Worm (Caenorhabditis elegans) whole organism, L4 larva: Measurements from ENCODE around the gene srw-39.
A peak's percentile ranks its signal among the peaks of the same experiment; 100 is the strongest.

ENCODE experiments used
- F26F4.8 ChIP-seq: fragments of 200-800 bp; sonication (Bioruptor generic); conservative IDR thresholded peaks from 2 replicates; pipeline ENCODE4 v1.3.6; 2022; ENCODE audit warnings: missing genetic modification characterization, missing compliant biosample characterization
- Y48G9A.11 ChIP-seq: fragments of 200-800 bp; sonication (Bioruptor generic); IDR thresholded peaks from 2 replicates; pipeline ENCODE4 v1.3.6; 2022; ENCODE audit warnings: missing genetic modification reagents, missing genetic modification characterization, missing compliant biosample characterization
- ZK546.5 ChIP-seq, 2 experiments: sonication (generic microtip); optimal IDR thresholded peaks; 2 replicates each; lab custom pipeline; 2017; ENCODE audit warnings: missing biosample characterization in 2 of 2, missing genetic modification characterization in 2 of 2
- aha-1 ChIP-seq: fragments of 150-350 bp; peaks from one replicate; lab custom pipeline; 2014; ENCODE audit warnings: missing biosample characterization, missing genetic modification characterization
- ama-1 ChIP-seq: fragments of 150-350 bp; optimal IDR thresholded peaks from 2 replicates; lab custom pipeline; 2014; ENCODE audit warnings: inconsistent platforms, mixed read lengths
- ceh-28 ChIP-seq: fragments of 150-350 bp; optimal IDR thresholded peaks from 2 replicates; lab custom pipeline; 2014; ENCODE audit warnings: missing biosample characterization, missing genetic modification reagents, missing genetic modification characterization
- daf-8 ChIP-seq: fragments of 200-800 bp; sonication (Bioruptor generic); IDR thresholded peaks from 2 replicates; pipeline ENCODE4 v1.3.6; 2022; ENCODE audit warnings: missing genetic modification characterization, missing compliant biosample characterization
- dmd-9 ChIP-seq: fragments of 200-800 bp; sonication (Bioruptor generic); IDR thresholded peaks from 2 replicates; pipeline ENCODE4 v1.3.6; 2022; ENCODE audit warnings: missing genetic modification reagents, missing genetic modification characterization, missing compliant biosample characterization
- dpl-1 ChIP-seq: fragments of 150-350 bp; optimal IDR thresholded peaks from 2 replicates; lab custom pipeline; 2014; ENCODE audit warnings: missing biosample characterization, missing genetic modification reagents, missing genetic modification characterization
- fos-1 ChIP-seq: fragments of 150-350 bp; optimal IDR thresholded peaks from 2 replicates; lab custom pipeline; 2014; ENCODE audit warnings: missing biosample characterization, missing genetic modification characterization
- hif-1 ChIP-seq, 2 experiments: sonication (generic microtip); optimal IDR thresholded peaks; 2 replicates each; lab custom pipeline; 2016 to 2017; ENCODE audit warnings: missing compliant biosample characterization in 2 of 2, missing genetic modification characterization in 2 of 2, missing genetic modification reagents in 2 of 2, missing genotype in 2 of 2, mild to moderate bottlenecking in 1 of 2
- hlh-30 ChIP-seq: sonication (generic microtip); optimal IDR thresholded peaks from 2 replicates; lab custom pipeline; 2017; ENCODE audit warnings: antibody characterized with exemption, mild to moderate bottlenecking, missing genetic modification characterization, missing compliant biosample characterization; ENCODE audit not compliant: insufficient read depth
- lin-13 ChIP-seq: fragments of 150-350 bp; optimal IDR thresholded peaks from 2 replicates; lab custom pipeline; 2014; ENCODE audit warnings: missing biosample characterization, missing genetic modification reagents, missing genetic modification characterization
- lir-3 ChIP-seq: sonication (generic microtip); optimal IDR thresholded peaks from 2 replicates; lab custom pipeline; 2016; ENCODE audit warnings: mild to moderate bottlenecking, missing genetic modification characterization, missing compliant biosample characterization
- madf-5 ChIP-seq, 2 experiments: fragments of 200-800 bp; sonication (Bioruptor generic); IDR thresholded peaks; 2 replicates each; pipeline ENCODE4 v1.3.6; 2022; ENCODE audit warnings: missing compliant biosample characterization in 2 of 2, missing genetic modification characterization in 2 of 2
- madf-9 ChIP-seq: fragments of 200-800 bp; sonication (Bioruptor generic); conservative IDR thresholded peaks from 2 replicates; pipeline ENCODE4 v1.3.6; 2022; ENCODE audit warnings: missing genetic modification reagents, missing genetic modification characterization, missing compliant biosample characterization
- mdt-29 ChIP-seq: fragments of 200-800 bp; sonication (Bioruptor generic); IDR thresholded peaks from 2 replicates; pipeline ENCODE4 v1.3.6; 2022; ENCODE audit warnings: missing genetic modification reagents, missing genetic modification characterization, missing compliant biosample characterization
- mes-2 ChIP-seq: sonication (generic microtip); optimal IDR thresholded peaks from 2 replicates; lab custom pipeline; 2016; ENCODE audit warnings: missing genotype, mild to moderate bottlenecking, missing genetic modification characterization, missing compliant biosample characterization; ENCODE audit not compliant: poor library complexity, severe bottlenecking
- nhr-11 ChIP-seq: fragments of 150-350 bp; optimal IDR thresholded peaks from 2 replicates; lab custom pipeline; 2014; ENCODE audit warnings: missing biosample characterization, missing genetic modification characterization
- nhr-76 ChIP-seq: fragments of 150-350 bp; optimal IDR thresholded peaks from 2 replicates; lab custom pipeline; 2014; ENCODE audit warnings: missing biosample characterization, missing genetic modification characterization
- nhr-77 ChIP-seq: fragments of 150-350 bp; optimal IDR thresholded peaks from 2 replicates; lab custom pipeline; 2014; ENCODE audit warnings: missing biosample characterization, missing genetic modification characterization
- saeg-2 ChIP-seq: fragments of 200-800 bp; sonication (Bioruptor generic); IDR thresholded peaks from 2 replicates; pipeline ENCODE4 v1.3.6; 2022; ENCODE audit warnings: missing genetic modification reagents, missing genetic modification characterization, missing compliant biosample characterization
- set-16 ChIP-seq: fragments of 200-800 bp; sonication (Bioruptor generic); IDR thresholded peaks from 2 replicates; pipeline ENCODE4 v1.3.6; 2022; ENCODE audit warnings: missing genetic modification reagents, missing genetic modification characterization, missing compliant biosample characterization
- skn-1 ChIP-seq: fragments of 150-350 bp; optimal IDR thresholded peaks from 2 replicates; lab custom pipeline; 2014; ENCODE audit warnings: missing biosample characterization, missing genetic modification characterization
- snpc-1.2 ChIP-seq: fragments of 200-800 bp; sonication (Bioruptor generic); IDR thresholded peaks from 2 replicates; pipeline ENCODE4 v1.3.6; 2022; ENCODE audit warnings: missing genetic modification reagents, missing genetic modification characterization, missing compliant biosample characterization
- tag-97 ChIP-seq: fragments of 200-800 bp; sonication (Bioruptor generic); IDR thresholded peaks from 2 replicates; pipeline ENCODE4 v1.3.6; 2022; ENCODE audit warnings: missing genetic modification characterization, missing compliant biosample characterization
- unc-130 ChIP-seq: sonication (generic microtip); optimal IDR thresholded peaks from 2 replicates; lab custom pipeline; 2016; ENCODE audit warnings: missing genetic modification reagents, missing genetic modification characterization, missing compliant biosample characterization
- unc-62 ChIP-seq, 3 experiments: fragments of 150-350 bp in 1 of 3; sonication (generic microtip); optimal IDR thresholded peaks in 2 of 3; peaks in 1 of 3; 1 replicate in 1 of 3; 2 replicates in 2 of 3; lab custom pipeline; 2014 to 2017; ENCODE audit warnings: missing biosample characterization in 3 of 3, missing genetic modification characterization in 3 of 3, missing genetic modification reagents in 3 of 3, missing genotype in 1 of 3
- vab-7 ChIP-seq: fragments of 200-800 bp; sonication (Bioruptor generic); IDR thresholded peaks from 2 replicates; pipeline ENCODE4 v1.3.6; 2022; ENCODE audit warnings: missing genetic modification reagents, missing genetic modification characterization, missing compliant biosample characterization
- zip-11 ChIP-seq: fragments of 200-800 bp; sonication (Bioruptor generic); IDR thresholded peaks from 2 replicates; pipeline ENCODE4 v1.3.6; 2022; ENCODE audit warnings: missing genetic modification characterization, missing compliant biosample characterization
- zip-2 ChIP-seq: fragments of 150-350 bp; optimal IDR thresholded peaks from 2 replicates; lab custom pipeline; 2014; ENCODE audit warnings: missing biosample characterization, missing genetic modification characterization

srw-39 gene

ce11 chrV:20212584-20212983 lies 40.7 kb upstream of the srw-39 start, which contains the start of gene Y113G7B.12:
Gene Y113G7B.12, minus strand, starts transcription at chrV:20212684.
- TF ChIP-seq mdt-29, result no peak
- no peak for TF ChIP-seq fos-1 (tag; lab: Kevin White, UChicago)
- TF ChIP-seq dpl-1 (GFP tag; lab: Kevin White, UChicago), result no peak
- TF ChIP-seq zip-11 (GFP tag; lab: Robert Waterston, UW), result no peak
- peak; percentile 44 for TF ChIP-seq aha-1 (tag; lab: Kevin White, UChicago)
- TF ChIP-seq, all 104 proteins: peak for 1

- TF ChIP-seq zip-2 (tag; lab: Kevin White, UChicago) (no peak), saeg-2 (GFP tag; lab: Robert Waterston, UW) (no peak), unc-130 (GFP tag; lab: Kevin White, UChicago) (no peak), ama-1 (no peak), tag-97 (GFP tag; lab: Robert Waterston, UW) (no peak), madf-5 (GFP tag; IDR thresholded peaks at IDR 0.05; lab: Robert Waterston, UW) (no peak), nhr-77 (tag; lab: Kevin White, UChicago) (no peak), snpc-1.2 (GFP tag; lab: Robert Waterston, UW) (no peak), ceh-28 (no peak), Y48G9A.11 (no peak), madf-9 (GFP tag; lab: Robert Waterston, UW) (no peak), hif-1 (tag; optimal IDR thresholded peaks at IDR 0.05; lab: Kevin White, UChicago) (no peak), lin-13 (GFP tag; lab: Kevin White, UChicago) (no peak), lir-3 (tag; lab: Kevin White, UChicago) (no peak), zip-11 (GFP tag; lab: Robert Waterston, UW) (no peak), mes-2 (tag; lab: Kevin White, UChicago) (no peak), hlh-30 (tag; lab: Kevin White, UChicago) (no peak), dmd-9 (GFP tag; lab: Robert Waterston, UW) (no peak)
- TF ChIP-seq, all 104 proteins: peak for 0
Observed at ce11 chrV:20206086-20206485, 34.2 kb upstream of the srw-39 start, which contains the start of the genes fbxb-59 and srbc-34. Gene fbxb-59, minus strand, starts transcription at chrV:20206186. Gene srbc-34, plus strand, starts transcription at chrV:20206318.

ce11 chrV:20203085-20203484 lies 31.2 kb upstream of the srw-39 start, which contains the start of gene fbxa-113:
Gene fbxa-113, plus strand, starts transcription at chrV:20203385.
- TF ChIP-seq skn-1 (tag; lab: Kevin White, UChicago) (no peak), snpc-1.2 (GFP tag; lab: Robert Waterston, UW) (no peak), unc-62 (GFP tag; optimal IDR thresholded peaks at IDR 0.05 in 1 of 2; lab: Kevin White, UChicago) (no peak), unc-62 (tag; optimal IDR thresholded peaks at IDR 0.05; lab: Kevin White, UChicago) (no peak)
- TF ChIP-seq, all 104 proteins: peak for 0

DNA sequence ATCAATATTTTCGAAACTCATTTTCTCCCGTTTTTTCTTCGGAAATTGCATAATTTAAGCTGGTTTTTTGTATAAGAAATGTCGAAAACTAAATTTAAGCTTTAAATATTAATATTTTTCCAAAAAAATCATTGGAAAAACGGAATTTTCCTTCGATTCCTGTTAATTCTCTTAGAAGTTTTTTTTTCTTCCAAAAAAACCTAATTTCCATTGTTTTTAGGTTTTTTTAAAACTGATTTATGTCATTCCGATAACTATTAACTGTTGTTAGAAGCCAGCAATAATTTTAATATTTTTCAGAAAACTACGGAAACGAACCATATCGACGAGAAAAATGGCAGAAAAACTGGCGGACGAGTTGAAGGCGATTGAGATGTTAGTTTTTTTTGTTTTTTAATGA lies 29.5 kb upstream of the srw-39 start, which contains the start of gene fbxa-114:
TSS of gene fbxa-114 (plus strand) at position 301 of the 400 bp plus-strand sequence.
- no peak for TF ChIP-seq zip-2 (tag; lab: Kevin White, UChicago)
- no peak for TF ChIP-seq nhr-76 (tag; lab: Kevin White, UChicago)
- peak; percentile 55 for TF ChIP-seq aha-1 (tag; lab: Kevin White, UChicago)
- TF ChIP-seq mdt-29, result no peak
- TF ChIP-seq nhr-11, result no peak
- no peak for TF ChIP-seq set-16 (GFP tag; lab: Robert Waterston, UW)

ce11 chrV:20199658-20200057 lies 27.8 kb upstream of the srw-39 start:
- TF ChIP-seq ZK546.5 (tag; optimal IDR thresholded peaks at IDR 0.05; lab: Kevin White, UChicago), result no peak
- no peak for TF ChIP-seq vab-7 (GFP tag; lab: Robert Waterston, UW)
- peak in 1 of 2 experiments; percentile 93 for TF ChIP-seq unc-62 (GFP tag; optimal IDR thresholded peaks at IDR 0.05 in 1 of 2; lab: Kevin White, UChicago)
- TF ChIP-seq unc-62 (tag; optimal IDR thresholded peaks at IDR 0.05; lab: Kevin White, UChicago), result no peak
- no peak for TF ChIP-seq F26F4.8 (GFP tag; lab: Robert Waterston, UW)
- no peak for TF ChIP-seq daf-8 (GFP tag; lab: Robert Waterston, UW)
